Fruit fly (Drosophila melanogaster): Measurements from ENCODE around the gene CG4367.

DNA sequence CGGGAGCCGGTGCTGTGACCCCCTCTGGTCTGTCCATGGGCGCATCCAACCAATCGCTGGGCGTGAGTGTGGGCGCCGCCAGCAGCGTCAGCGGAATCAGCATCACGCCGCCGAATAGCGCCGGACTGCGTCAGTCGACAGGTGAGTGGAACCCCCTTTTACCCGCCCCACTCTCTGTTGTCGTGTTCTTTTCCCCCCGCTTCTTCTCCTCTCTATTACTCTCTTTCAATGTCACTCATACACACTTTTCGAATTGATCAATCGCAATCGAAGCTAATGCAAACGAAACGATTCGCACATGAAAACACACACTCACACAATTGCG lies 5.7 kb upstream of the CG4367 start:
- no peak for TF ChIP-seq CG8281 (tag; optimal IDR thresholded peaks at IDR 0.05)
- no peak for TF ChIP-seq aop (GFP tag; IDR thresholded peaks at IDR 0.05)
- TF ChIP-seq Hmr (GFP tag; optimal IDR thresholded peaks at IDR 0.05): no peak
- no peak for TF ChIP-seq Poxn (GFP tag; IDR thresholded peaks at IDR 0.05)
- TF ChIP-seq Fer1 (GFP tag; optimal IDR thresholded peaks at IDR 0.05): no peak
- TF ChIP-seq MBD-R2 (GFP tag; IDR thresholded peaks at IDR 0.05): peak; percentile 25; the same call in 1 of the 2 replicates
- no peak for TF ChIP-seq D (optimal IDR thresholded peaks at IDR 0.05)
- no peak for TF ChIP-seq D (GFP tag; optimal IDR thresholded peaks at IDR 0.05)
- TF ChIP-seq Med (GFP tag): peak; percentile 60
- no peak for TF ChIP-seq br (optimal IDR thresholded peaks at IDR 0.05)
- TF ChIP-seq CG32772 (GFP tag; IDR thresholded peaks at IDR 0.05): no peak
- TF ChIP-seq fru (optimal IDR thresholded peaks at IDR 0.05): no peak
